Worm (Caenorhabditis elegans) whole organism, L3 larva: Measurements from ENCODE around the gene sma-5.

ENCODE experiments used
- R02D3.7 ChIP-seq: fragments of 150-350 bp; optimal IDR thresholded peaks from 2 replicates; lab custom pipeline; 2014; ENCODE audit warnings: missing biosample characterization, missing genetic modification characterization
- ceh-16 ChIP-seq: sonication (generic microtip); optimal IDR thresholded peaks from 2 replicates; lab custom pipeline; 2017; ENCODE audit warnings: missing biosample characterization, missing genetic modification characterization
- ceh-28 ChIP-seq: fragments of 150-350 bp; optimal IDR thresholded peaks from 2 replicates; lab custom pipeline; 2014; ENCODE audit warnings: missing biosample characterization, missing genetic modification reagents, missing genetic modification characterization
- daf-12 ChIP-seq: fragments of 150-350 bp; optimal IDR thresholded peaks from 2 replicates; lab custom pipeline; 2014; ENCODE audit warnings: missing biosample characterization, missing genetic modification reagents, missing genetic modification characterization
- egl-5 ChIP-seq: fragments of 150-350 bp; optimal IDR thresholded peaks from 2 replicates; lab custom pipeline; 2017; ENCODE audit warnings: missing biosample characterization, missing genetic modification reagents, missing genetic modification characterization, inconsistent platforms
- elt-1 ChIP-seq: fragments of 150-350 bp; optimal IDR thresholded peaks from 2 replicates; lab custom pipeline; 2014; ENCODE audit warnings: missing biosample characterization, missing genetic modification characterization
- elt-2 ChIP-seq: sonication (generic microtip); optimal IDR thresholded peaks from 2 replicates; lab custom pipeline; 2016; ENCODE audit warnings: missing genetic modification reagents, mild to moderate bottlenecking, missing genetic modification characterization, missing compliant biosample characterization
- fos-1 ChIP-seq: fragments of 150-350 bp; optimal IDR thresholded peaks from 2 replicates; lab custom pipeline; 2014; ENCODE audit warnings: missing biosample characterization, missing genetic modification characterization
- hmg-11 ChIP-seq: sonication (generic microtip); optimal IDR thresholded peaks from 2 replicates; lab custom pipeline; 2016; ENCODE audit warnings: missing genetic modification characterization, missing compliant biosample characterization
- lin-15B ChIP-seq: fragments of 150-350 bp; optimal IDR thresholded peaks from 2 replicates; lab custom pipeline; 2014; ENCODE audit warnings: missing biosample characterization, missing genetic modification characterization
- lin-39 ChIP-seq: fragments of 150-350 bp; optimal IDR thresholded peaks from 2 replicates; lab custom pipeline; 2018; ENCODE audit warnings: missing biosample characterization, missing genetic modification reagents, missing genetic modification characterization
- mdl-1 ChIP-seq: fragments of 150-350 bp; optimal IDR thresholded peaks from 2 replicates; lab custom pipeline; 2014; ENCODE audit warnings: missing biosample characterization, missing genetic modification characterization
- mml-1 ChIP-seq: fragments of 150-350 bp; sonication (generic microtip); optimal IDR thresholded peaks from 3 replicates; lab custom pipeline; 2014; ENCODE audit warnings: missing biosample characterization, missing genetic modification characterization
- nfya-1 ChIP-seq: sonication (generic microtip); optimal IDR thresholded peaks from 2 replicates; lab custom pipeline; 2017; ENCODE audit warnings: missing genetic modification characterization, mild to moderate bottlenecking, missing compliant biosample characterization, antibody characterized with exemption, moderate library complexity; ENCODE audit not compliant: insufficient read depth
- nhr-11 ChIP-seq: fragments of 150-350 bp; optimal IDR thresholded peaks from 2 replicates; lab custom pipeline; 2014; ENCODE audit warnings: missing biosample characterization, missing genetic modification characterization
- nhr-12 ChIP-seq: fragments of 150-350 bp; optimal IDR thresholded peaks from 2 replicates; lab custom pipeline; 2014; ENCODE audit warnings: missing biosample characterization, missing genetic modification characterization
- nhr-23 ChIP-seq: fragments of 150-350 bp; optimal IDR thresholded peaks from 2 replicates; lab custom pipeline; 2014; ENCODE audit warnings: missing biosample characterization, missing genetic modification reagents, missing genetic modification characterization
- nhr-25 ChIP-seq: sonication (generic microtip); optimal IDR thresholded peaks from 2 replicates; lab custom pipeline; 2017; ENCODE audit warnings: missing biosample characterization, missing genetic modification characterization
- nhr-43 ChIP-seq: sonication (generic microtip); optimal IDR thresholded peaks from 2 replicates; lab custom pipeline; 2016; ENCODE audit warnings: mild to moderate bottlenecking, missing genetic modification characterization, missing compliant biosample characterization; ENCODE audit not compliant: poor library complexity, severe bottlenecking
- nhr-67 ChIP-seq: fragments of 150-350 bp; optimal IDR thresholded peaks from 2 replicates; lab custom pipeline; 2014; ENCODE audit warnings: missing biosample characterization, missing genetic modification characterization
- nhr-76 ChIP-seq: fragments of 150-350 bp; sonication (generic microtip); optimal IDR thresholded peaks from 5 replicates; lab custom pipeline; 2014; ENCODE audit warnings: missing biosample characterization, missing genetic modification characterization
- nhr-77 ChIP-seq: fragments of 150-350 bp; optimal IDR thresholded peaks from 2 replicates; lab custom pipeline; 2014; ENCODE audit warnings: missing biosample characterization, missing genetic modification characterization
- pha-4 ChIP-seq: fragments of 150-350 bp; optimal IDR thresholded peaks from 2 replicates; lab custom pipeline; 2014; ENCODE audit warnings: missing biosample characterization, missing genetic modification reagents, missing genetic modification characterization
- pqm-1 ChIP-seq: fragments of 150-350 bp; optimal IDR thresholded peaks from 2 replicates; lab custom pipeline; 2017; ENCODE audit warnings: missing biosample characterization, missing genetic modification characterization, inconsistent platforms
- sea-2 ChIP-seq: fragments of 150-350 bp; sonication (generic microtip); optimal IDR thresholded peaks from 4 replicates; lab custom pipeline; 2014; ENCODE audit warnings: missing biosample characterization, missing genetic modification reagents, missing genetic modification characterization
- skn-1 ChIP-seq: fragments of 150-350 bp; optimal IDR thresholded peaks from 2 replicates; lab custom pipeline; 2014; ENCODE audit warnings: missing biosample characterization, missing genetic modification characterization
- snpc-4 ChIP-seq: fragments of 150-350 bp; optimal IDR thresholded peaks from 2 replicates; lab custom pipeline; 2014; ENCODE audit warnings: missing biosample characterization, missing genetic modification characterization
- tbx-2 ChIP-seq: sonication (generic microtip); optimal IDR thresholded peaks from 2 replicates; lab custom pipeline; 2016; ENCODE audit warnings: mild to moderate bottlenecking, missing genetic modification characterization, missing compliant biosample characterization
- unc-39 ChIP-seq: sonication (generic microtip); optimal IDR thresholded peaks from 4 replicates; lab custom pipeline; 2017; ENCODE audit warnings: missing biosample characterization, missing genetic modification characterization
- zag-1 ChIP-seq: fragments of 150-350 bp; optimal IDR thresholded peaks from 2 replicates; lab custom pipeline; 2014; ENCODE audit warnings: missing biosample characterization, missing genetic modification characterization
- ztf-11 ChIP-seq: fragments of 150-350 bp; optimal IDR thresholded peaks from 2 replicates; lab custom pipeline; 2014; ENCODE audit warnings: missing biosample characterization, missing genetic modification characterization
- ztf-4 ChIP-seq: fragments of 150-350 bp; optimal IDR thresholded peaks from 2 replicates; lab custom pipeline; 2014; ENCODE audit warnings: missing biosample characterization, missing genetic modification characterization

sma-5 gene

ce11 chrX:11996606-11997005 is 8.7 kb downstream of the sma-5 start:
- TF ChIP-seq unc-39 (tag; lab: Kevin White, UChicago) (no peak), ztf-4 (tag; lab: Kevin White, UChicago) (no peak), nhr-76 (tag; lab: Kevin White, UChicago) (no peak), pqm-1 (tag; lab: Kevin White, UChicago) (peak; percentile 66), elt-1 (no peak), pha-4 (tag; lab: Kevin White, UChicago) (peak; percentile 42), elt-2 (tag; lab: Kevin White, UChicago) (peak; percentile 32), nhr-25 (no peak), nhr-67 (tag; lab: Kevin White, UChicago) (no peak), skn-1 (tag; lab: Kevin White, UChicago) (no peak)
- TF ChIP-seq, all 47 proteins: peak for 3

- TF ChIP-seq snpc-4 (tag; lab: Kevin White, UChicago) (no peak), nhr-77 (tag; lab: Kevin White, UChicago) (no peak), nhr-67 (tag; lab: Kevin White, UChicago) (no peak), nhr-11 (tag; lab: Kevin White, UChicago) (no peak), R02D3.7 (no peak)
Measured at ce11 chrX:11994484-11994883, 10.9 kb downstream of the sma-5 start, which contains the start of gene C49F5.7. Gene C49F5.7, plus strand, starts transcription at chrX:11994784.

- TF ChIP-seq ceh-16 (tag; lab: Kevin White, UChicago): no peak
- TF ChIP-seq elt-2 (tag; lab: Kevin White, UChicago): peak; percentile 12
- no peak for TF ChIP-seq ztf-11 (tag; lab: Kevin White, UChicago)
- TF ChIP-seq tbx-2 (tag; lab: Kevin White, UChicago): no peak
- no peak for TF ChIP-seq daf-12 (tag; lab: Kevin White, UChicago)
- TF ChIP-seq mml-1 (tag; lab: Kevin White, UChicago): no peak
Measured at ce11 chrX:11993327-11993726, 12.0 kb downstream of the sma-5 start.

ce11 chrX:11992778-11993177 is 12.6 kb downstream of the sma-5 start:
- TF ChIP-seq nfya-1 (tag; lab: Kevin White, UChicago) (peak; percentile 47), R02D3.7 (no peak)
- TF ChIP-seq, all 47 proteins: peak for 1

ce11 chrX:11992246-11992645 is 13.1 kb downstream of the sma-5 start:
- TF ChIP-seq nhr-77 (tag; lab: Kevin White, UChicago) (no peak), nhr-43 (tag; lab: Kevin White, UChicago) (no peak), lin-15B (tag; lab: Kevin White, UChicago) (no peak), mdl-1 (tag; lab: Kevin White, UChicago) (no peak), R02D3.7 (no peak), nhr-25 (no peak), egl-5 (tag; lab: Kevin White, UChicago) (no peak), hmg-11 (tag; lab: Kevin White, UChicago) (no peak), ztf-11 (tag; lab: Kevin White, UChicago) (no peak), ceh-28 (tag; lab: Kevin White, UChicago) (no peak)

ce11 chrX:11987900-11988364 is 17.4 kb downstream of the sma-5 start, which contains the start of gene C49F5.6:
Gene C49F5.6, plus strand, starts transcription at chrX:11988314.
- TF ChIP-seq tbx-2 (tag; lab: Kevin White, UChicago) (no peak), R02D3.7 (no peak), ztf-4 (tag; lab: Kevin White, UChicago) (no peak), zag-1 (tag; lab: Kevin White, UChicago) (no peak), pqm-1 (tag; lab: Kevin White, UChicago) (no peak), skn-1 (tag; lab: Kevin White, UChicago) (no peak), lin-15B (tag; lab: Kevin White, UChicago) (no peak), sea-2 (GFP tag; lab: Kevin White, UChicago) (no peak), nhr-12 (tag; lab: Kevin White, UChicago) (no peak), nhr-23 (no peak), pha-4 (tag; lab: Kevin White, UChicago) (no peak), lin-39 (no peak), fos-1 (tag; lab: Kevin White, UChicago) (no peak)
